Fruit fly (Drosophila melanogaster) whole organism, embryonic: ENCODE results near the gene Spt7.
A peak's percentile ranks its signal among the peaks of the same experiment; 100 is the strongest.

Experiments
- Asciz ChIP-seq: fragments of 200-800 bp; sonication (Bioruptor generic); optimal IDR thresholded peaks from 2 replicates; lab custom pipeline; 2017; ENCODE audit warnings: missing biosample characterization, mild to moderate bottlenecking, missing genetic modification characterization, missing genetic modification reagents
- CG10654 ChIP-seq: fragments of 200-800 bp; sonication (Bioruptor generic); optimal IDR thresholded peaks from 2 replicates; lab custom pipeline; 2016; ENCODE audit warnings: missing biosample characterization, missing genetic modification characterization
- CG11085 ChIP-seq: fragments of 200-800 bp; sonication (Bioruptor generic); IDR thresholded peaks from 2 replicates; pipeline ENCODE4 v1.3.6; 2022; ENCODE audit warnings: missing biosample characterization, missing genetic modification characterization
- CG13775 ChIP-seq: fragments of 200-800 bp; sonication (Bioruptor generic); optimal IDR thresholded peaks from 3 replicates; lab custom pipeline; 2017; ENCODE audit warnings: missing biosample characterization, mild to moderate bottlenecking, missing genetic modification characterization
- CG1529 ChIP-seq: fragments of 200-800 bp; sonication (Bioruptor generic); optimal IDR thresholded peaks from 3 replicates; lab custom pipeline; 2018; ENCODE audit warnings: missing biosample characterization, missing genetic modification characterization
- CG17359 ChIP-seq: fragments of 200-800 bp; sonication (Bioruptor generic); optimal IDR thresholded peaks from 3 replicates; lab custom pipeline; 2018; ENCODE audit warnings: missing biosample characterization, mild to moderate bottlenecking, missing genetic modification characterization, moderate library complexity
- CG32532 ChIP-seq: fragments of 200-800 bp; sonication (Bioruptor generic); IDR thresholded peaks from 2 replicates; pipeline ENCODE4 v1.3.6; 2022; ENCODE audit warnings: missing biosample characterization, missing genetic modification characterization
- CG3407 ChIP-seq: fragments of 200-800 bp; sonication (Bioruptor generic); optimal IDR thresholded peaks from 2 replicates; lab custom pipeline; 2018; ENCODE audit warnings: missing biosample characterization, mild to moderate bottlenecking, missing genetic modification characterization
- CG7556 ChIP-seq: fragments of 200-800 bp; sonication (Bioruptor generic); optimal IDR thresholded peaks from 2 replicates; lab custom pipeline; 2017; ENCODE audit warnings: missing biosample characterization, mild to moderate bottlenecking, missing genetic modification characterization
- CG7786 ChIP-seq: fragments of 200-800 bp; sonication (Bioruptor generic); optimal IDR thresholded peaks from 2 replicates; lab custom pipeline; 2016; ENCODE audit warnings: missing biosample characterization, missing genetic modification characterization
- CG7839 ChIP-seq: fragments of 200-800 bp; sonication (Bioruptor generic); optimal IDR thresholded peaks from 3 replicates; lab custom pipeline; 2018; ENCODE audit warnings: missing biosample characterization, mild to moderate bottlenecking, missing genetic modification characterization, moderate library complexity
- Lhr ChIP-seq: fragments of 200-800 bp; sonication (Bioruptor generic); optimal IDR thresholded peaks from 3 replicates; lab custom pipeline; 2017; ENCODE audit warnings: mild to moderate bottlenecking, missing biosample characterization, missing genetic modification reagents, missing genetic modification characterization
- Lpt ChIP-seq: fragments of >200 bp; optimal IDR thresholded peaks from 2 replicates; lab custom pipeline; 2018; ENCODE audit warnings: missing biosample characterization, missing genetic modification characterization
- Max ChIP-seq: fragments of 200-800 bp; sonication (Bioruptor generic); optimal IDR thresholded peaks from 2 replicates; lab custom pipeline; 2016; ENCODE audit warnings: missing biosample characterization, mild to moderate bottlenecking, missing genetic modification characterization
- Meics ChIP-seq: fragments of 200-800 bp; sonication (Bioruptor generic); optimal IDR thresholded peaks from 2 replicates; lab custom pipeline; 2017; ENCODE audit warnings: missing biosample characterization, mild to moderate bottlenecking, missing genetic modification characterization
- Sin3A ChIP-seq: fragments of >200 bp; optimal IDR thresholded peaks from 2 replicates; lab custom pipeline; 2018
- YL-1 ChIP-seq: fragments of 200-800 bp; sonication (Bioruptor generic); optimal IDR thresholded peaks from 3 replicates; lab custom pipeline; 2017; ENCODE audit warnings: missing biosample characterization, mild to moderate bottlenecking, missing genetic modification characterization
- al ChIP-seq: fragments of 200-800 bp; sonication (Bioruptor generic); IDR thresholded peaks from 2 replicates; pipeline ENCODE4 v1.3.6; 2022; ENCODE audit warnings: missing biosample characterization, missing genetic modification characterization
- ap ChIP-seq: fragments of 200-800 bp; sonication (Bioruptor generic); IDR thresholded peaks from 2 replicates; pipeline ENCODE4 v1.3.6; 2022; ENCODE audit warnings: missing biosample characterization, missing genetic modification characterization
- bbx ChIP-seq: fragments of 200-800 bp; sonication (Bioruptor generic); IDR thresholded peaks from 2 replicates; pipeline ENCODE4 v1.3.6; 2022; ENCODE audit warnings: missing biosample characterization, missing genetic modification characterization; ENCODE audit not compliant: partially characterized antibody
- br ChIP-seq: fragments of >200 bp; optimal IDR thresholded peaks from 2 replicates; lab custom pipeline; 2017
- chinmo ChIP-seq: fragments of 200-800 bp; sonication (Bioruptor generic); IDR thresholded peaks from 4 replicates; pipeline ENCODE4 v1.3.6; 2022; ENCODE audit warnings: missing biosample characterization, missing genetic modification characterization; ENCODE audit not compliant: partially characterized antibody
- crp ChIP-seq, 2 experiments: fragments of 200-800 bp; sonication (Bioruptor generic); optimal IDR thresholded peaks; 2 replicates in 1 of 2; 3 replicates in 1 of 2; lab custom pipeline; 2017; ENCODE audit warnings: missing biosample characterization in 2 of 2, missing genetic modification characterization in 2 of 2, mild to moderate bottlenecking in 1 of 2, moderate library complexity in 1 of 2
- da ChIP-seq: fragments of 200-800 bp; sonication (Bioruptor generic); optimal IDR thresholded peaks from 2 replicates; lab custom pipeline; 2016; ENCODE audit warnings: missing biosample characterization, missing genetic modification characterization
- disco-r ChIP-seq: fragments of 200-800 bp; sonication (Bioruptor generic); optimal IDR thresholded peaks from 2 replicates; lab custom pipeline; 2016; ENCODE audit warnings: missing biosample characterization, missing genetic modification characterization
- ewg ChIP-seq: fragments of 200-800 bp; sonication (Bioruptor generic); optimal IDR thresholded peaks from 3 replicates; lab custom pipeline; 2017; ENCODE audit warnings: mild to moderate bottlenecking, missing biosample characterization, missing genetic modification reagents, missing genetic modification characterization
- eyg ChIP-seq: fragments of 200-800 bp; sonication (Bioruptor generic); optimal IDR thresholded peaks from 3 replicates; lab custom pipeline; 2016; ENCODE audit warnings: missing biosample characterization, missing genetic modification characterization
- fd102C ChIP-seq: fragments of 200-800 bp; sonication (Bioruptor generic); optimal IDR thresholded peaks from 2 replicates; lab custom pipeline; 2018; ENCODE audit warnings: missing biosample characterization, mild to moderate bottlenecking, missing genetic modification characterization, moderate library complexity
- ham ChIP-seq: fragments of 200-800 bp; sonication (Bioruptor generic); IDR thresholded peaks from 2 replicates; pipeline ENCODE4 v1.3.6; 2022; ENCODE audit warnings: missing biosample characterization, missing genetic modification characterization
- hth ChIP-seq: fragments of >200 bp; optimal IDR thresholded peaks from 2 replicates; lab custom pipeline; 2017; ENCODE audit warnings: inconsistent platforms
- kay ChIP-seq: fragments of 200-800 bp; sonication (Bioruptor generic); optimal IDR thresholded peaks from 2 replicates; lab custom pipeline; 2016; ENCODE audit warnings: missing biosample characterization, missing genetic modification characterization
- lov ChIP-seq, 2 experiments: fragments of 200-800 bp in 1 of 2; fragments of >200 bp in 1 of 2; sonication (Bioruptor generic) in 1 of 2; IDR thresholded peaks in 1 of 2; optimal IDR thresholded peaks in 1 of 2; 2 replicates in 1 of 2; 3 replicates in 1 of 2; pipeline versions ENCODE4 v1.3.6 to Lab custom; 2017 to 2022; ENCODE audit warnings: missing biosample characterization in 1 of 2, missing genetic modification characterization in 1 of 2
- nmo ChIP-seq: fragments of 200-800 bp; sonication (Bioruptor generic); optimal IDR thresholded peaks from 2 replicates; lab custom pipeline; 2018; ENCODE audit warnings: missing biosample characterization, mild to moderate bottlenecking, missing genetic modification characterization, moderate library complexity
- org-1 ChIP-seq: fragments of 200-800 bp; sonication (Bioruptor generic); optimal IDR thresholded peaks from 2 replicates; lab custom pipeline; 2017; ENCODE audit warnings: missing biosample characterization, missing genetic modification characterization
- pan ChIP-seq, 4 experiments: fragments of >200 bp in 3 of 4; fragments of 200-800 bp in 1 of 4; sonication (Bioruptor generic) in 1 of 4; optimal IDR thresholded peaks in 3 of 4; IDR thresholded peaks in 1 of 4; 2 replicates each; pipeline versions ENCODE4 v1.3.6 to Lab custom; 2017 to 2022; ENCODE audit warnings: missing biosample characterization in 2 of 4, missing genetic modification characterization in 2 of 4, mixed read lengths in 1 of 4
- pho ChIP-seq: fragments of 200-800 bp; sonication (Bioruptor generic); optimal IDR thresholded peaks from 2 replicates; lab custom pipeline; 2016; ENCODE audit warnings: missing biosample characterization, missing genetic modification characterization
- pita ChIP-seq: fragments of 200-800 bp; sonication (Bioruptor generic); optimal IDR thresholded peaks from 2 replicates; lab custom pipeline; 2017; ENCODE audit warnings: missing biosample characterization, mild to moderate bottlenecking, missing genetic modification characterization
- prd ChIP-seq, 3 experiments: fragments of >200 bp in 2 of 3; fragments of 200-800 bp in 1 of 3; sonication (Bioruptor generic) in 1 of 3; optimal IDR thresholded peaks in 2 of 3; IDR thresholded peaks in 1 of 3; 2 replicates in 2 of 3; 3 replicates in 1 of 3; pipeline versions ENCODE4 v1.3.6 to Lab custom; 2017 to 2022; ENCODE audit warnings: missing biosample characterization in 1 of 3, missing genetic modification characterization in 1 of 3
- pzg ChIP-seq: fragments of 200-800 bp; sonication (Bioruptor generic); optimal IDR thresholded peaks from 3 replicates; lab custom pipeline; 2018; ENCODE audit warnings: missing biosample characterization, mild to moderate bottlenecking, missing genetic modification characterization, moderate library complexity
- ro ChIP-seq: fragments of 200-800 bp; sonication (Bioruptor generic); IDR thresholded peaks from 2 replicates; pipeline ENCODE4 v1.3.6; 2022; ENCODE audit warnings: missing biosample characterization, missing genetic modification characterization
- schlank ChIP-seq: fragments of 200-800 bp; sonication (Bioruptor generic); optimal IDR thresholded peaks from 2 replicates; lab custom pipeline; 2018; ENCODE audit warnings: missing biosample characterization, mild to moderate bottlenecking, missing genetic modification characterization
- sim ChIP-seq: fragments of 200-800 bp; sonication (Bioruptor generic); IDR thresholded peaks from 2 replicates; pipeline ENCODE4 v1.3.6; 2022; ENCODE audit warnings: missing biosample characterization, missing genetic modification characterization
- tap ChIP-seq: fragments of 200-800 bp; optimal IDR thresholded peaks from 3 replicates; lab custom pipeline; 2019; ENCODE audit warnings: missing biosample characterization, mild to moderate bottlenecking, missing genetic modification characterization, moderate library complexity
- unpg ChIP-seq: fragments of 200-800 bp; sonication (Bioruptor generic); optimal IDR thresholded peaks from 3 replicates; lab custom pipeline; 2018; ENCODE audit warnings: missing biosample characterization, mild to moderate bottlenecking, missing genetic modification characterization, moderate library complexity
- zen ChIP-seq: fragments of 200-800 bp; sonication (Bioruptor generic); optimal IDR thresholded peaks from 3 replicates; lab custom pipeline; 2018; ENCODE audit warnings: missing biosample characterization, mild to moderate bottlenecking, missing genetic modification characterization, moderate library complexity
- zf30C ChIP-seq: fragments of 200-800 bp; sonication (Bioruptor generic); optimal IDR thresholded peaks from 3 replicates; lab custom pipeline; 2018; ENCODE audit warnings: missing biosample characterization, mild to moderate bottlenecking, missing genetic modification characterization
- zfh1 ChIP-seq: fragments of 200-800 bp; sonication (Bioruptor generic); IDR thresholded peaks from 3 replicates; pipeline ENCODE4 v1.3.6; 2022; ENCODE audit warnings: missing biosample characterization, missing genetic modification characterization

Gene Spt7

dm6 chrX:17829083-17829997 lies 20.9 kb upstream of the Spt7 start (continued):
- TF ChIP-seq CG7786 (no peak), bbx (GFP tag; lab: Robert Waterston, UW) (no peak), hth (lab: Kevin White, UChicago) (no peak), br (lab: Kevin White, UChicago) (no peak), pita (GFP tag; lab: Kevin White, UChicago) (no peak), fd102C (GFP tag; lab: Kevin White, UChicago) (peak; percentile 9), Asciz (GFP tag; lab: Kevin White, UChicago) (peak; percentile 71), zen (tag; lab: Kevin White, UChicago) (peak; percentile 78), unpg (peak; percentile 64), CG10654 (GFP tag; lab: Kevin White, UChicago) (no peak), pan (optimal IDR thresholded peaks at IDR 0.05; lab: Kevin White, UChicago) (no peak), pan (GFP tag; optimal IDR thresholded peaks at IDR 0.05 in 1 of 2, IDR thresholded peaks at IDR 0.05 in 1 of 2) (peak in 1 of 2 experiments; percentile 9), al (GFP tag; lab: Robert Waterston, UW) (no peak), nmo (GFP tag; lab: Kevin White, UChicago) (peak; percentile 87), zf30C (GFP tag; lab: Kevin White, UChicago) (peak; percentile 96), ewg (GFP tag; lab: Kevin White, UChicago) (peak; percentile 33), da (GFP tag; lab: Kevin White, UChicago) (no peak), zfh1 (GFP tag; lab: Robert Waterston, UW) (peak; percentile 41; the same call in 2 of the 3 replicates), sim (no peak), Meics (GFP tag; lab: Kevin White, UChicago) (no peak), YL-1 (GFP tag; lab: Kevin White, UChicago) (no peak), tap (tag; lab: Kevin White, UChicago) (peak; percentile 58), ap (GFP tag; lab: Robert Waterston, UW) (peak; percentile 41; the same call in 1 of the 2 replicates), prd (optimal IDR thresholded peaks at IDR 0.05; lab: Kevin White, UChicago) (no peak), prd (GFP tag; IDR thresholded peaks at IDR 0.05; lab: Robert Waterston, UW) (peak; percentile 61; the same call in 2 of the 3 replicates), chinmo (GFP tag; lab: Robert Waterston, UW) (0 out of 4 replicates have a peak, but pooled peaks have one; percentile 36), crp (GFP tag; optimal IDR thresholded peaks at IDR 0.05; lab: Kevin White, UChicago) (peak in 1 of 2 experiments; percentile 4), CG17359 (tag; lab: Kevin White, UChicago) (peak; percentile 56), pho (no peak), CG3407 (peak; percentile 65), Sin3A (lab: Kevin White, UChicago) (no peak), Max (GFP tag; lab: Kevin White, UChicago) (peak; percentile 26), kay (GFP tag; lab: Kevin White, UChicago) (peak; percentile 10), CG13775 (GFP tag; lab: Kevin White, UChicago) (peak; percentile 55), CG32532 (GFP tag; lab: Robert Waterston, UW) (no peak), Lpt (GFP tag; lab: Kevin White, UChicago) (no peak), CG1529 (peak; percentile 78), ham (GFP tag; lab: Robert Waterston, UW) (no peak), Lhr (GFP tag; lab: Kevin White, UChicago) (peak; percentile 70), CG7556 (GFP tag; lab: Kevin White, UChicago) (peak; percentile 67), schlank (tag; lab: Kevin White, UChicago) (no peak), ro (GFP tag; lab: Robert Waterston, UW) (no peak), eyg (GFP tag; lab: Kevin White, UChicago) (no peak), CG11085 (no peak), CG7839 (tag; lab: Kevin White, UChicago) (peak; percentile 74), pzg (GFP tag; lab: Kevin White, UChicago) (no peak), lov (optimal IDR thresholded peaks at IDR 0.05; lab: Kevin White, UChicago) (no peak), lov (GFP tag; IDR thresholded peaks at IDR 0.05; lab: Robert Waterston, UW) (0 out of 3 replicates have a peak, but pooled peaks have one; percentile 31), disco-r (no peak), org-1 (peak; percentile 47)
